Fruit fly (Drosophila melanogaster): ENCODE results near the gene ChLD3.

Gene ChLD3

dm6 chr2L:16730939-16731338 is 7.7 kb upstream of the ChLD3 start, which contains the start of gene CG17996:
CG17996 (minus strand) TSS chr2L:16731039.
- TF ChIP-seq gfzf (GFP tag; optimal IDR thresholded peaks at IDR 0.05) (peak; percentile 30), Trl (optimal IDR thresholded peaks at IDR 0.05) (no peak), Trl (GFP tag; optimal IDR thresholded peaks at IDR 0.05) (no peak)

- peak; percentile 3 for TF ChIP-seq CG4617 (GFP tag; optimal IDR thresholded peaks at IDR 0.05; ENCODE audit: borderline replicate concordance)
- TF ChIP-seq mam (GFP tag; optimal IDR thresholded peaks at IDR 0.05): no peak
- peak; percentile 50 for TF ChIP-seq MBD-R2 (GFP tag; IDR thresholded peaks at IDR 0.05)
- peak; percentile 42 for TF ChIP-seq gfzf (GFP tag; optimal IDR thresholded peaks at IDR 0.05)
- peak; percentile 68 for TF ChIP-seq MESR4 (GFP tag; optimal IDR thresholded peaks at IDR 0.05)
- peak; percentile 10; the same call in 1 of the 2 replicates for TF ChIP-seq CG42726 (GFP tag; IDR thresholded peaks at IDR 0.05; ENCODE audit: partially characterized antibody)
- TF ChIP-seq Scr (GFP tag; IDR thresholded peaks at IDR 0.05; ENCODE audit: partially characterized antibody): no peak
- TF ChIP-seq CG6654 (GFP tag; optimal IDR thresholded peaks at IDR 0.05): no peak
- no peak for TF ChIP-seq maf-S (GFP tag; optimal IDR thresholded peaks at IDR 0.05)
- TF ChIP-seq Hmr (GFP tag; optimal IDR thresholded peaks at IDR 0.05): no peak
- no peak for TF ChIP-seq CoRest (tag; optimal IDR thresholded peaks at IDR 0.05)
- peak; percentile 13 for TF ChIP-seq Dp (GFP tag; optimal IDR thresholded peaks at IDR 0.05)
- peak; percentile 15 for TF ChIP-seq pzg (GFP tag; optimal IDR thresholded peaks at IDR 0.05)
Observed at dm6 chr2L:16731799-16732198, 6.9 kb upstream of the ChLD3 start, which contains the start of gene Prosbeta4. Prosbeta4 (minus strand) TSS chr2L:16732133.

DNA sequence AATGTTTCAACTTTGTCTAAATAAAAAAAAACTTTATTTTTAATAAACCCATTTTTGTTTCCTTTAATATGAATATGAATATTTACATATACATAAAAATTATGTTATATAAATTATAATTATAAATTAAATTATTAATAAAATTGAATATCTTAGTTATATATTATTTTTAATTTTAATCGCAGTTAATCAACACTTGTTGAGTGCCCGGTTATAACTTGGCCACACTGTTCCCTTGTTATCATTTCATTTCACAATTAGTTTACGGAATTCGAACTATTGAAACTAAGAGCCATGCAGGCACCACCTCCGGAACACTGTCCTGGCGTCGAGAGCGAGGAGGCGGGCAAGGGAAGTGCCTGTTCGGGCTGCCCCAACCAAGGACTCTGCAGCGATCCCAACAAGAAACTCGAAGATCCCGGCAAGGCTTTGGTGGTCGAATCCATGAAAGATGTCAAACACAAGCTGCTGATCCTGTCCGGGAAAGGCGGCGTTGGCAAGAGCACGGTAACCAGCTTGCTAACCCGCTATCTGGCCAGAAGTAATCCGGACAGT is 6.2 kb upstream of the ChLD3 start, which contains the start of gene Nubp1:
Gene Nubp1 (plus strand): TSS at position 213 of the 555 bp plus-strand sequence.
- TF ChIP-seq stwl (tag; optimal IDR thresholded peaks at IDR 0.05) (peak; percentile 76), CG34224 (GFP tag; IDR thresholded peaks at IDR 0.05; ENCODE audit: partially characterized antibody) (0 out of 3 replicates have a peak, but pooled peaks have one; percentile 31), Hsf (GFP tag; optimal IDR thresholded peaks at IDR 0.05) (no peak), Sry-δ (GFP tag; optimal IDR thresholded peaks at IDR 0.05) (no peak), CG4617 (GFP tag; optimal IDR thresholded peaks at IDR 0.05; ENCODE audit: borderline replicate concordance) (peak; percentile 67), CG32772 (GFP tag; IDR thresholded peaks at IDR 0.05) (no peak), MBD-R2 (GFP tag; IDR thresholded peaks at IDR 0.05) (peak; percentile 50), seq (GFP tag; IDR thresholded peaks at IDR 0.05) (no peak), sob (GFP tag; IDR thresholded peaks at IDR 0.05) (peak; percentile 10; the same call in 1 of the 2 replicates), bigmax (GFP tag; optimal IDR thresholded peaks at IDR 0.05) (no peak), B-H2 (GFP tag; optimal IDR thresholded peaks at IDR 0.05) (no peak), MESR4 (GFP tag; optimal IDR thresholded peaks at IDR 0.05) (peak; percentile 68), CG10267 (tag; optimal IDR thresholded peaks at IDR 0.05) (peak; percentile 67), luna (GFP tag; optimal IDR thresholded peaks at IDR 0.05) (no peak), pzg (GFP tag; optimal IDR thresholded peaks at IDR 0.05) (peak; percentile 11), Med (GFP tag) (peak; percentile 57), Dad (GFP tag; optimal IDR thresholded peaks at IDR 0.05) (no peak), amos (GFP tag; IDR thresholded peaks at IDR 0.05; ENCODE audit: partially characterized antibody) (no peak), Kr (GFP tag; optimal IDR thresholded peaks at IDR 0.05) (no peak), da (GFP tag; optimal IDR thresholded peaks at IDR 0.05) (no peak), gem (tag; optimal IDR thresholded peaks at IDR 0.05) (no peak), CG33557 (GFP tag; optimal IDR thresholded peaks at IDR 0.05) (no peak), CG4730 (GFP tag; IDR thresholded peaks at IDR 0.05) (no peak)

Data from whole organism, embryonic.